Worm (Caenorhabditis elegans) whole organism, early embryonic: ENCODE data around the gene str-74.

Experiments
- ama-1 ChIP-seq: fragments of 150-350 bp; optimal IDR thresholded peaks from 2 replicates; lab custom pipeline; 2014
- ceh-36 ChIP-seq: sonication (generic microtip); optimal IDR thresholded peaks from 2 replicates; lab custom pipeline; 2016; ENCODE audit warnings: missing genetic modification characterization, inconsistent platforms, missing compliant biosample characterization
- hmg-4 ChIP-seq: fragments of 200-800 bp; sonication (Bioruptor generic); optimal IDR thresholded peaks from 2 replicates; lab custom pipeline; 2018; ENCODE audit warnings: mild to moderate bottlenecking, missing genetic modification characterization, missing compliant biosample characterization
- scrt-1 ChIP-seq: fragments of 200-800 bp; sonication (Bioruptor generic); IDR thresholded peaks from 2 replicates; pipeline ENCODE4 v1.3.6; 2022; ENCODE audit warnings: missing genetic modification characterization, missing compliant biosample characterization
- tbx-11 ChIP-seq: fragments of 200-800 bp; sonication (Bioruptor generic); IDR thresholded peaks from 2 replicates; pipeline ENCODE4 v1.3.6; 2022; ENCODE audit warnings: missing genetic modification characterization, missing compliant biosample characterization
- tbx-37 ChIP-seq: fragments of 200-800 bp; sonication (Bioruptor generic); conservative IDR thresholded peaks from 2 replicates; pipeline ENCODE4 v1.3.6; 2022; ENCODE audit warnings: missing genetic modification reagents, missing genetic modification characterization, missing compliant biosample characterization

DNA sequence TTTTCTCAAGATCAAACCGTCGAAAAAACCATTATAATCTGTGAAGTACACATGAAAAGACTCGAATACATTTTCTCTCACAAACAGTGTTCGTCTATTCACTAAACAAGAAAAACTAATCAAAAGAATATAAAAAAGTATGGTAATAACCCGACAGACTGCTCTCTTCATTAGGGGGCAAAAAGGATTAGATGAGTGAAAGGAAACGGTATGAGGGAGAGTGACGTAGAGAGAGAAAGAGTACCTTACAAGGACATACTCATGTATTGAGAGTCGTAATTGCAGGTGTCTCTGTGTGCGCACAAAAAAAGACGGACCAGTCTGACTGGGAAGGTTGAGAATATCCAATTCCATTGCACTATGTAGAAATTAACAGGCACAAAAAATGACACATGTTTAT lies 8.8 kb upstream of the str-74 start:
- TF ChIP-seq ama-1 (no peak), scrt-1 (no peak), tbx-37 (no peak), tbx-11 (no peak), ceh-36 (tag; lab: Kevin White, UChicago) (no peak), hmg-4 (GFP tag; lab: Kevin White, UChicago) (no peak)
